Worm (Caenorhabditis elegans) whole organism, L2 larva: Measurements from ENCODE around the gene wrt-3.

ENCODE experiments used
- C34F6.9 ChIP-seq: fragments of 150-350 bp; optimal IDR thresholded peaks from 2 replicates; lab custom pipeline; 2014; ENCODE audit warnings: missing biosample characterization, missing genetic modification characterization
- F13H6.1 ChIP-seq: sonication (generic microtip); optimal IDR thresholded peaks from 2 replicates; lab custom pipeline; 2016; ENCODE audit warnings: missing genetic modification characterization, missing compliant biosample characterization
- R02D3.7 ChIP-seq: fragments of 150-350 bp; optimal IDR thresholded peaks from 2 replicates; lab custom pipeline; 2014; ENCODE audit warnings: missing biosample characterization, missing genetic modification characterization
- Y55F3AM.14 ChIP-seq: fragments of 200-800 bp; sonication (Bioruptor generic); optimal IDR thresholded peaks from 2 replicates; lab custom pipeline; 2018; ENCODE audit warnings: mild to moderate bottlenecking, missing genetic modification characterization, missing compliant biosample characterization
- alr-1 ChIP-seq: fragments of 150-350 bp; optimal IDR thresholded peaks from 2 replicates; lab custom pipeline; 2014; ENCODE audit warnings: missing biosample characterization, missing genetic modification characterization
- ama-1 ChIP-seq: fragments of 150-350 bp; optimal IDR thresholded peaks from 2 replicates; lab custom pipeline; 2018; ENCODE audit warnings: inconsistent platforms
- blmp-1 ChIP-seq: sonication (generic microtip); optimal IDR thresholded peaks from 2 replicates; lab custom pipeline; 2017; ENCODE audit warnings: missing genetic modification characterization, mild to moderate bottlenecking, missing compliant biosample characterization, antibody characterized with exemption, moderate library complexity; ENCODE audit not compliant: insufficient read depth
- ceh-16 ChIP-seq: fragments of 150-350 bp; optimal IDR thresholded peaks from 2 replicates; lab custom pipeline; 2014; ENCODE audit warnings: missing biosample characterization, missing genetic modification characterization
- dmd-4 ChIP-seq: sonication (generic microtip); optimal IDR thresholded peaks from 2 replicates; lab custom pipeline; 2017; ENCODE audit warnings: missing biosample characterization, missing genetic modification characterization
- egl-27 ChIP-seq: sonication (generic microtip); optimal IDR thresholded peaks from 3 replicates; lab custom pipeline; 2017; ENCODE audit warnings: missing biosample characterization, missing genetic modification reagents, missing genetic modification characterization
- elt-3 ChIP-seq: sonication (generic microtip); optimal IDR thresholded peaks from 2 replicates; lab custom pipeline; 2017; ENCODE audit warnings: missing biosample characterization, missing genetic modification characterization
- gmeb-1 ChIP-seq: fragments of 150-350 bp; optimal IDR thresholded peaks from 2 replicates; lab custom pipeline; 2014; ENCODE audit warnings: missing biosample characterization, missing genetic modification characterization
- lin-11 ChIP-seq: fragments of 150-350 bp; sonication (generic microtip); optimal IDR thresholded peaks from 2 replicates; lab custom pipeline; 2014; ENCODE audit warnings: missing biosample characterization, missing genetic modification characterization, inconsistent platforms, mixed read lengths
- lin-39 ChIP-seq: fragments of 150-350 bp; optimal IDR thresholded peaks from 2 replicates; lab custom pipeline; 2014; ENCODE audit warnings: missing biosample characterization, missing genetic modification reagents, missing genetic modification characterization
- lsy-2 ChIP-seq, 2 experiments: fragments of 150-350 bp in 1 of 2; sonication (generic microtip) in 1 of 2; optimal IDR thresholded peaks; 2 replicates each; lab custom pipeline; 2014 to 2017; ENCODE audit warnings: missing biosample characterization in 2 of 2, missing genetic modification characterization in 2 of 2
- mbf-1 ChIP-seq: sonication (generic microtip); optimal IDR thresholded peaks from 2 replicates; lab custom pipeline; 2017; ENCODE audit warnings: missing biosample characterization, missing genetic modification characterization
- mdl-1 ChIP-seq, 2 experiments: fragments of 150-350 bp in 1 of 2; sonication (generic microtip) in 1 of 2; optimal IDR thresholded peaks; 2 replicates each; lab custom pipeline; 2017; ENCODE audit warnings: missing biosample characterization in 2 of 2, missing genetic modification characterization in 2 of 2
- nhr-12 ChIP-seq: fragments of 150-350 bp; optimal IDR thresholded peaks from 2 replicates; lab custom pipeline; 2014; ENCODE audit warnings: missing biosample characterization, missing genetic modification characterization
- nhr-129 ChIP-seq: fragments of 150-350 bp; optimal IDR thresholded peaks from 2 replicates; lab custom pipeline; 2014; ENCODE audit warnings: missing biosample characterization, missing genetic modification characterization
- nhr-21 ChIP-seq: fragments of 150-350 bp; optimal IDR thresholded peaks from 2 replicates; lab custom pipeline; 2014; ENCODE audit warnings: missing biosample characterization, missing genetic modification characterization
- nhr-23 ChIP-seq: fragments of 150-350 bp; optimal IDR thresholded peaks from 2 replicates; lab custom pipeline; 2014; ENCODE audit warnings: missing biosample characterization, missing genetic modification reagents, missing genetic modification characterization
- nhr-77 ChIP-seq: fragments of 150-350 bp; optimal IDR thresholded peaks from 2 replicates; lab custom pipeline; 2014; ENCODE audit warnings: missing biosample characterization, missing genetic modification characterization
- sem-4 ChIP-seq: fragments of 150-350 bp; optimal IDR thresholded peaks from 2 replicates; lab custom pipeline; 2014; ENCODE audit warnings: missing biosample characterization, missing genetic modification reagents, missing genetic modification characterization
- skn-1 ChIP-seq: sonication (generic microtip); optimal IDR thresholded peaks from 2 replicates; lab custom pipeline; 2017; ENCODE audit warnings: missing biosample characterization, missing genetic modification characterization
- sma-9 ChIP-seq, 2 experiments: fragments of 150-350 bp in 1 of 2; sonication (generic microtip) in 1 of 2; optimal IDR thresholded peaks; 2 replicates each; lab custom pipeline; 2014 to 2016; ENCODE audit warnings: missing genetic modification characterization in 2 of 2, mild to moderate bottlenecking in 1 of 2, missing biosample characterization in 1 of 2, missing compliant biosample characterization in 1 of 2, missing genetic modification reagents in 1 of 2, moderate library complexity in 1 of 2
- snpc-4 ChIP-seq: fragments of 150-350 bp; optimal IDR thresholded peaks from 2 replicates; lab custom pipeline; 2014; ENCODE audit warnings: missing biosample characterization, missing genetic modification characterization
- unc-55 ChIP-seq: fragments of 150-350 bp; sonication (generic microtip); optimal IDR thresholded peaks from 3 replicates; lab custom pipeline; 2014; ENCODE audit warnings: missing biosample characterization, missing genetic modification reagents, missing genetic modification characterization
- unc-62 ChIP-seq: fragments of 150-350 bp; optimal IDR thresholded peaks from 2 replicates; lab custom pipeline; 2014; ENCODE audit warnings: missing biosample characterization, missing genetic modification reagents, missing genetic modification characterization
- ztf-1 ChIP-seq: fragments of 200-800 bp; sonication (Bioruptor generic); conservative IDR thresholded peaks from 2 replicates; pipeline ENCODE4 v1.3.6; 2022; ENCODE audit warnings: missing genetic modification characterization, missing compliant biosample characterization
- ztf-11 ChIP-seq: sonication (generic microtip); optimal IDR thresholded peaks from 2 replicates; lab custom pipeline; 2017; ENCODE audit warnings: missing biosample characterization, missing genetic modification characterization
- ztf-4 ChIP-seq: fragments of 150-350 bp; optimal IDR thresholded peaks from 2 replicates; lab custom pipeline; 2014; ENCODE audit warnings: missing biosample characterization, missing genetic modification characterization

Gene wrt-3

ce11 chrIV:9510439-9510838 lies 33.2 kb upstream of the wrt-3 start, which contains the start of gene C33A12.4:
C33A12.4 (minus strand) TSS chrIV:9510569.
- TF ChIP-seq nhr-21 (tag; lab: Kevin White, UChicago): peak; percentile 54
- peak; percentile 8 for TF ChIP-seq C34F6.9
- TF ChIP-seq ztf-4 (tag; lab: Kevin White, UChicago): peak; percentile 2
- no peak for TF ChIP-seq Y55F3AM.14 (GFP tag; lab: Kevin White, UChicago)
- TF ChIP-seq lin-11 (tag; lab: Kevin White, UChicago): peak; percentile 68
- TF ChIP-seq ama-1 (lab: Kevin White, UChicago): no peak
- TF ChIP-seq R02D3.7 (tag; lab: Kevin White, UChicago): no peak
- no peak for TF ChIP-seq sem-4 (tag; lab: Kevin White, UChicago)
- no peak for TF ChIP-seq F13H6.1 (tag; lab: Kevin White, UChicago)
- TF ChIP-seq, all 48 proteins: peak for 4

- TF ChIP-seq C34F6.9 (peak; percentile 3), lsy-2 (tag; optimal IDR thresholded peaks at IDR 0.05; lab: Kevin White, UChicago) (no peak), nhr-129 (tag; lab: Kevin White, UChicago) (peak; percentile 58)
Observed at ce11 chrIV:9508612-9509011, 31.4 kb upstream of the wrt-3 start, which contains the start of gene ethe-1. ethe-1 (minus strand) TSS chrIV:9508761.

ce11 chrIV:9506251-9506650 lies 29.0 kb upstream of the wrt-3 start, which contains the start of gene ttr-9:
ttr-9 (minus strand) TSS chrIV:9506351.
- TF ChIP-seq sem-4 (tag; lab: Kevin White, UChicago) (no peak), alr-1 (tag; lab: Kevin White, UChicago) (no peak), lin-11 (tag; lab: Kevin White, UChicago) (no peak), nhr-23 (no peak), sma-9 (GFP tag; optimal IDR thresholded peaks at IDR 0.05; lab: Kevin White, UChicago) (no peak), sma-9 (tag; optimal IDR thresholded peaks at IDR 0.05; lab: Kevin White, UChicago) (no peak), lin-39 (tag; lab: Kevin White, UChicago) (no peak), skn-1 (no peak), snpc-4 (no peak), egl-27 (no peak), mbf-1 (tag; lab: Kevin White, UChicago) (no peak), unc-55 (GFP tag; lab: Kevin White, UChicago) (no peak), ztf-1 (GFP tag; lab: Robert Waterston, UW) (no peak), ceh-16 (tag; lab: Kevin White, UChicago) (no peak), gmeb-1 (tag; lab: Kevin White, UChicago) (no peak)

ce11 chrIV:9500100-9500499 lies 22.8 kb upstream of the wrt-3 start, which contains the start of gene ugt-21:
ugt-21 (plus strand) TSS chrIV:9500311.
- TF ChIP-seq sma-9 (GFP tag; optimal IDR thresholded peaks at IDR 0.05; lab: Kevin White, UChicago) (peak; percentile 31), sma-9 (tag; optimal IDR thresholded peaks at IDR 0.05; lab: Kevin White, UChicago) (no peak), ztf-11 (tag; lab: Kevin White, UChicago) (no peak)
- TF ChIP-seq, all 48 proteins: peak for 1

ce11 chrIV:9499636-9500035 lies 22.4 kb upstream of the wrt-3 start:
- no peak for TF ChIP-seq egl-27
- TF ChIP-seq sem-4 (tag; lab: Kevin White, UChicago): no peak
- TF ChIP-seq ceh-16 (tag; lab: Kevin White, UChicago): no peak
- no peak for TF ChIP-seq elt-3 (tag; lab: Kevin White, UChicago)
- TF ChIP-seq lin-39 (tag; lab: Kevin White, UChicago): no peak
- TF ChIP-seq blmp-1: no peak
- no peak for TF ChIP-seq unc-62 (GFP tag; lab: Kevin White, UChicago)
- TF ChIP-seq snpc-4: no peak
- TF ChIP-seq mdl-1 (tag; optimal IDR thresholded peaks at IDR 0.05; lab: Kevin White, UChicago): no peak
- TF ChIP-seq lin-11 (tag; lab: Kevin White, UChicago): no peak
- no peak for TF ChIP-seq ztf-11 (tag; lab: Kevin White, UChicago)
- TF ChIP-seq dmd-4: no peak
- no peak for TF ChIP-seq nhr-12 (tag; lab: Kevin White, UChicago)
- no peak for TF ChIP-seq nhr-77 (tag; lab: Kevin White, UChicago)
- no peak for TF ChIP-seq sma-9 (GFP tag; optimal IDR thresholded peaks at IDR 0.05; lab: Kevin White, UChicago)
- no peak for TF ChIP-seq sma-9 (tag; optimal IDR thresholded peaks at IDR 0.05; lab: Kevin White, UChicago)
- no peak for TF ChIP-seq nhr-129 (tag; lab: Kevin White, UChicago)
- TF ChIP-seq alr-1 (tag; lab: Kevin White, UChicago): no peak
- TF ChIP-seq ama-1 (lab: Kevin White, UChicago): no peak
